Worm (Caenorhabditis elegans) whole organism, L4/young adult: ENCODE results near the gene mom-2.

Experiments
- W03F9.2 ChIP-seq: fragments of 150-350 bp; optimal IDR thresholded peaks from 2 replicates; lab custom pipeline; 2014; ENCODE audit warnings: missing biosample characterization, missing genetic modification characterization
- dao-5 ChIP-seq: sonication (generic microtip); optimal IDR thresholded peaks from 2 replicates; lab custom pipeline; 2016; ENCODE audit warnings: missing genotype, missing genetic modification characterization, moderate library complexity, missing compliant biosample characterization
- him-1 ChIP-seq: sonication (generic microtip); optimal IDR thresholded peaks from 2 replicates; lab custom pipeline; 2016; ENCODE audit warnings: missing genotype, missing genetic modification reagents, missing genetic modification characterization, missing compliant biosample characterization

The mom-2 gene

ce11 chrV:8348959-8349389 lies 6.8 kb upstream of the mom-2 start:
- TF ChIP-seq dao-5 (tag; lab: Kevin White, UChicago) (no peak), him-1 (tag; lab: Kevin White, UChicago) (peak; percentile 50), W03F9.2 (tag; lab: Kevin White, UChicago) (peak; percentile 67)

- TF ChIP-seq him-1 (tag; lab: Kevin White, UChicago): no peak
- no peak for TF ChIP-seq dao-5 (tag; lab: Kevin White, UChicago)
- no peak for TF ChIP-seq W03F9.2 (tag; lab: Kevin White, UChicago)
These were observed 5.8 kb upstream of the mom-2 start for ce11 chrV:8349950-8350349.

- TF ChIP-seq W03F9.2 (tag; lab: Kevin White, UChicago): no peak
- no peak for TF ChIP-seq him-1 (tag; lab: Kevin White, UChicago)
- no peak for TF ChIP-seq dao-5 (tag; lab: Kevin White, UChicago)
These were observed 4.4 kb upstream of the mom-2 start, which contains the start of gene srsx-22 for ce11 chrV:8351371-8351770. Gene srsx-22, plus strand, starts transcription at chrV:8351671.

- TF ChIP-seq W03F9.2 (tag; lab: Kevin White, UChicago): no peak
- no peak for TF ChIP-seq dao-5 (tag; lab: Kevin White, UChicago)
- TF ChIP-seq him-1 (tag; lab: Kevin White, UChicago): no peak
These were observed 2.0 kb downstream of the mom-2 start for ce11 chrV:8357756-8358155.

DNA sequence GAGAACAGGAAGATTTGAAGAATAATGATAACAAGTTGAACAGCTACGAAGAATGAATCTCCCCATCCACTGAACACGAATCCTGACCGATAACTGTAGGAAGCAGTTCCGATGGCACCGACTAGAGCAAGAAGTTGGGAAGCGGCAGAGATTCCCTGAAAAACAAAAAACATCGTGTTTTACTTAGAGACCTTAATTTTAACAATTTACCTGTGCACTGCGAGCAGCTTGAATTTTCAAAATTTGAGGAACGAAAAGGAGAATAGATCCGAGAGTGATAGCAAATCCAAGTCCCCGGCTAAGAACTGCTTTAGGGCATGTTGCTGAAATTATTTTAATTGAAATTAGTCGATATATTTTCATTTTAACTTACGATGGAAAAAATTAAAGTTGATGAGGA lies 2.9 kb downstream of the mom-2 start:
- TF ChIP-seq W03F9.2 (tag; lab: Kevin White, UChicago) (no peak), dao-5 (tag; lab: Kevin White, UChicago) (no peak), him-1 (tag; lab: Kevin White, UChicago) (no peak)

ce11 chrV:8359113-8359564 lies 3.4 kb downstream of the mom-2 start, which contains the start of gene mpdu-1:
Gene mpdu-1, minus strand, starts transcription at chrV:8359163.
- TF ChIP-seq W03F9.2 (tag; lab: Kevin White, UChicago) (peak; percentile 83), him-1 (tag; lab: Kevin White, UChicago) (no peak)

DNA sequence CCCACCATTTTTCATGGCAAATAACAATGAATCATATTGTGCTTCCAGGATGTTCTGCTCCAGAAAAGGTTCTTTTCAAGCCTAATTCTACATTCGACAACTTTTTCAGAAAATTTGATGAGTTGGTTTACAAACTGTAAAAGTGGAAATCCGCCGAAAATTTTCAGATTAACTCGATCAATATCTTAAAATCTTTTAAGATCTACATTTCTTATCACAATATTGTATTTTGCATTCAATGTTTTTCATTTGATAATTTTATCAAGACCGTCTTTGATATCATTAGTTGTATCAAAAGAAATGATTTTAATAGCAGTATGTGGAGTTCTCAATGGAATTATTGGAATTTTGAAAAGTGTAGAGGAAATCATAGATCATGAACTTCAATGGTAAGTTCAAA lies 4.0 kb downstream of the mom-2 start, which contains the start of gene F38E1.6:
TSS of gene F38E1.6 (plus strand) at position 301 of the 400 bp plus-strand sequence.
- no peak for TF ChIP-seq dao-5 (tag; lab: Kevin White, UChicago)

DNA sequence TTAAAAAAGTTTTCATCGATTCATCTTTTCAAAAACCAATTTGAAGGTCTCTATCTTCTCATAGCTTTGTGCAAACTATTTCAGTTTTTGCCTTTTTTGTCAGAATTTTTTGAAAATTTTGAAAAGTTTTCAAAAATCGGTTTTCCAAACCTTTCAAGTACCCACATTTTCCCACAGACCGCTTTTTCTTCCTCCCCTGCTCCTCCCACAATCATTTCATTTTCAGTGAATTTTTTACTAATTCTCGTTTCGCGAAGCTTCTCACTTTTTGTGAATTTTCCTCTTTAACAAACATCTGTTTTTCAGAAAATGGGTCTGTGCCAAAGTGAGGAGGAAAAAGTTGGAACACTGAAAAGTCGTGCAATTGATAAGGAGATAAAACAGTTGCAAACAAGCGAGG lies 14.9 kb downstream of the mom-2 start, which contains the start of gene gpa-2:
TSS of gene gpa-2 (plus strand) at position 301 of the 400 bp plus-strand sequence.
- TF ChIP-seq him-1 (tag; lab: Kevin White, UChicago): no peak
- no peak for TF ChIP-seq W03F9.2 (tag; lab: Kevin White, UChicago)
- no peak for TF ChIP-seq dao-5 (tag; lab: Kevin White, UChicago)

DNA sequence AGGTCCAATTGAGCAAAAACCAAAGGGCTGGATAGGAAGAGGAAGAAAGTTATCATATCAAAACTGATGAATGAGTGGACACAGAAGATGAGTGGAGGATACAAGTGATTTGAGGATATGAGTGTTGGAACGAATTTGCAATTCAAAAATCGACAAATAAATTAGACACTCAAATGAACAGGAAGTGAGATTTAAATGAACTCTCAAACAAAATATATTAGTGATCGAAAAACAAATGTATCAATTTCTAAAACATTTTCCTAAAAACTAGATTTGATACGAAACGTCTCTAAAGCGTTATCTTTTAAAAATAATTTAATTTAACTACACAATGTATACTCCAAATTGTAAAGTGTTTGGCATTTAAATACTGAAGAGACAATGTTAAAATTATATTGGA lies 19.6 kb downstream of the mom-2 start, which contains the start of gene F38E1.10:
TSS of gene F38E1.10 (minus strand) at position 101 of the 400 bp plus-strand sequence.
- TF ChIP-seq dao-5 (tag; lab: Kevin White, UChicago) (no peak), W03F9.2 (tag; lab: Kevin White, UChicago) (no peak), him-1 (tag; lab: Kevin White, UChicago) (no peak)

DNA sequence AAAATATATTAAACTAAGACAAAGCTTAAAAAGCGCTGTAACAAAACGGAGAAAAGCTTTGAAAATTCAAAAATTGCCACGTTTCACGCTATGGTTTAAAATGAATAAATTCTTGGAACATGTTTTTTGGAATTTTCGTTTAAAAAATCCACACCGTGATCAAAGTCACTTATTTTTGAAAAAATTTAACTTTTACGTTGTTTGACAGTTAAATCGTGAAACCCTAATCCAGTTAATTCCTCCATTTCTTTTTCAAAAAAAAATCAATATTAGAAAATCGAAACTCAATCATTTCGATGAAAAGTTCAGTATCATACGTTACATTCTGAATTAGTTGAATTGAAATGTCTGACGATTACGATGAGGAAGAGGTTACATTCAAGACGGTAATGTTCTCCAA lies 20.1 kb downstream of the mom-2 start, which contains the start of gene F38E1.3:
TSS of gene F38E1.3 (plus strand) at position 301 of the 400 bp plus-strand sequence.
- TF ChIP-seq him-1 (tag; lab: Kevin White, UChicago) (no peak), dao-5 (tag; lab: Kevin White, UChicago) (no peak), W03F9.2 (tag; lab: Kevin White, UChicago) (no peak)

DNA sequence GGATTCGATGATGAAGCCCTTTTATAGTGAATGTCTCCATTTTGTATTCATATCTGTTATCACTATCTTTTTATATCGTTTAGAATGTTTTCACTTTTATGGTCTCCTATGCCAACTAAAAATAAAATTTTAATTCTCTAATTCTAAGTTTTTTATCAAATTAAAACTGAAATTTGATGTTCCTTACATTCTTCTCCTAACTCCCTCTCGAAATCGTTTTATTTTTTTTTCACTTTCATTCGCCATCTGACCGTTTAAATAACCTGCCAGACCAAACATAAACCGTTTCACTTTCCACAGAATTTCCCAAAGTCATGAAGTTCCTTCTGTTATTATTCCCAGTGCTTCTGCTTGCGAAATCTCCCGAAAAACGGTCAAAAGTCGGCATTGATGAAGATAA lies 23.4 kb downstream of the mom-2 start, which contains the start of gene F52E1.5:
TSS of gene F52E1.5 (plus strand) at position 301 of the 400 bp plus-strand sequence.
- TF ChIP-seq him-1 (tag; lab: Kevin White, UChicago): no peak
- no peak for TF ChIP-seq dao-5 (tag; lab: Kevin White, UChicago)
- TF ChIP-seq W03F9.2 (tag; lab: Kevin White, UChicago): no peak

- TF ChIP-seq W03F9.2 (tag; lab: Kevin White, UChicago) (no peak), him-1 (tag; lab: Kevin White, UChicago) (no peak), dao-5 (tag; lab: Kevin White, UChicago) (no peak)
These were observed 24.3 kb downstream of the mom-2 start for ce11 chrV:8380076-8380475.

DNA sequence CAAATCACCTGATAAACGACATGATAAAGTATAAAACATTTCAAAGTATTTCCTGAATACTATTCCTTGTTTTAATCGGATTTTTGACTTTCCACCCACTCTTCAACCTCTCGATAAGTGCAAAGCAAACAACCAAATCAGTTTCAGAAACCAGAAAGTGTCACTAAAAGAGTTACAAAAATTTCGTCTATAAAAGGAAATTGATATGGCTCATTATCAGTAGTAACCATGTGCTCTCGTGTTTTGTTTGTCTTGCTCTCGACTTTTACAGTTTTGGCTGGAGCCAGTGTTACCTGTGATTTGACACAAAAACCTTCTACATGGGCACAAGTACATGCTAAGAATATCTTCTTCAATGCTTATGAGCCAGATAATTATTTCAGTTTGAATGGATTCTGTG lies 27.9 kb downstream of the mom-2 start, which contains the start of gene F52E1.14:
TSS of gene F52E1.14 (plus strand) at position 207 of the 400 bp plus-strand sequence.
- no peak for TF ChIP-seq him-1 (tag; lab: Kevin White, UChicago)

DNA sequence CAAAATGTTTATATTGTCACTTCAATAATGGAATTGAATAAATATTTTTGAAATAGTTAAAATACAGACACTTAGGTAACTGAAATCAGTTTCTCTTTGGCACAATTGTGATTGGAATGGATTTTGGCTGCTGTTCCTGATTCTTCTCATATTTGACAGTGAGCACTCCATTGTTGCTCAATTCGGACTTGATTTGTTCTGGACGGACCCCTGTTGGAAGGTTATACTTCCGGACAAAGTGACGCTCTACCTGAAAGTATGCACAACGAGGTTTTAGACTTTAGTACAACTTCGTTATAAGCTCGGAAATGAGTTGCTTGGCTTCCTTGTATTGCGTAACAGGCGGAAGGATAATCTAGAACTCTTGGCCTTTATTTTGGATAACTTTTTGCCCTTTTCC lies 29.0 kb downstream of the mom-2 start:
- no peak for TF ChIP-seq dao-5 (tag; lab: Kevin White, UChicago)
- no peak for TF ChIP-seq W03F9.2 (tag; lab: Kevin White, UChicago)
- no peak for TF ChIP-seq him-1 (tag; lab: Kevin White, UChicago)
